Worm (Caenorhabditis elegans) whole organism, young adult: ENCODE measurements around the gene nhr-255.

Experiments
- B0019.2 ChIP-seq: fragments of 200-800 bp; sonication (Bioruptor generic); conservative IDR thresholded peaks from 2 replicates; pipeline ENCODE4 v1.3.6; 2022; ENCODE audit warnings: missing genetic modification reagents, missing genetic modification characterization, missing compliant biosample characterization
- B0035.1 ChIP-seq: sonication (generic microtip); optimal IDR thresholded peaks from 2 replicates; lab custom pipeline; 2016; ENCODE audit warnings: missing genetic modification characterization, mild to moderate bottlenecking, missing compliant biosample characterization, missing genotype, missing genetic modification reagents
- C06A6.2 ChIP-seq: fragments of 200-800 bp; sonication (Bioruptor generic); conservative IDR thresholded peaks from 2 replicates; pipeline ENCODE4 v1.3.6; 2022; ENCODE audit warnings: missing genetic modification characterization, missing compliant biosample characterization
- F10E7.11 ChIP-seq: sonication (generic microtip); optimal IDR thresholded peaks from 2 replicates; lab custom pipeline; 2017; ENCODE audit warnings: mild to moderate bottlenecking, missing genetic modification characterization, moderate library complexity, missing compliant biosample characterization
- F23B12.7 ChIP-seq: sonication (generic microtip); optimal IDR thresholded peaks from 2 replicates; lab custom pipeline; 2017; ENCODE audit warnings: missing genetic modification characterization, mild to moderate bottlenecking, missing compliant biosample characterization, antibody characterized with exemption, moderate library complexity; ENCODE audit not compliant: insufficient read depth
- F49E8.2 ChIP-seq: sonication (generic microtip); optimal IDR thresholded peaks from 3 replicates; lab custom pipeline; 2017; ENCODE audit warnings: missing genetic modification characterization, mild to moderate bottlenecking, missing compliant biosample characterization, antibody characterized with exemption, moderate library complexity; ENCODE audit not compliant: insufficient read depth
- F52B5.7 ChIP-seq: sonication (generic microtip); optimal IDR thresholded peaks from 2 replicates; lab custom pipeline; 2016; ENCODE audit warnings: mild to moderate bottlenecking, missing genetic modification characterization, missing compliant biosample characterization
- F57A8.1 ChIP-seq: fragments of 200-800 bp; sonication (Bioruptor generic); optimal IDR thresholded peaks from 2 replicates; lab custom pipeline; 2018; ENCODE audit warnings: mild to moderate bottlenecking, missing genetic modification characterization, moderate library complexity, missing compliant biosample characterization
- F57C9.4 ChIP-seq: sonication (generic microtip); optimal IDR thresholded peaks from 2 replicates; lab custom pipeline; 2017; ENCODE audit warnings: mild to moderate bottlenecking, missing genetic modification characterization, missing compliant biosample characterization
- K12H6.12 ChIP-seq: fragments of 200-800 bp; sonication (Bioruptor generic); optimal IDR thresholded peaks from 2 replicates; lab custom pipeline; 2018; ENCODE audit warnings: mild to moderate bottlenecking, missing genetic modification characterization, missing compliant biosample characterization
- T07F8.4 ChIP-seq: sonication (generic microtip); optimal IDR thresholded peaks from 2 replicates; lab custom pipeline; 2016; ENCODE audit warnings: mild to moderate bottlenecking, missing genetic modification characterization, moderate library complexity, missing compliant biosample characterization
- Y67H2A.10 ChIP-seq: fragments of 200-800 bp; sonication (Bioruptor generic); conservative IDR thresholded peaks from 2 replicates; pipeline ENCODE4 v1.3.6; 2022; ENCODE audit warnings: missing genetic modification reagents, missing genetic modification characterization, missing compliant biosample characterization
- Y79H2A.3 ChIP-seq: fragments of 200-800 bp; sonication (Bioruptor generic); conservative IDR thresholded peaks from 2 replicates; pipeline ENCODE4 v1.3.6; 2022; ENCODE audit warnings: missing genetic modification reagents, missing genetic modification characterization, missing compliant biosample characterization
- Y95B8A.8 ChIP-seq: fragments of 200-800 bp; sonication (Bioruptor generic); IDR thresholded peaks from 2 replicates; pipeline ENCODE4 v1.3.6; 2022; ENCODE audit warnings: missing genetic modification reagents, missing genetic modification characterization, missing compliant biosample characterization
- akir-1 ChIP-seq: fragments of 200-800 bp; sonication (Bioruptor generic); optimal IDR thresholded peaks from 2 replicates; lab custom pipeline; 2018; ENCODE audit warnings: mild to moderate bottlenecking, missing genetic modification characterization, moderate library complexity, missing compliant biosample characterization
- ama-1 ChIP-seq, 3 experiments: fragments of 150-350 bp in 1 of 3; sonication (generic microtip) in 2 of 3; optimal IDR thresholded peaks; 2 replicates each; lab custom pipeline; 2014 to 2018; ENCODE audit warnings: missing biosample characterization in 2 of 3, missing genetic modification characterization in 2 of 3, missing genetic modification reagents in 2 of 3
- aptf-2 ChIP-seq: fragments of 200-800 bp; sonication (Bioruptor generic); conservative IDR thresholded peaks from 2 replicates; pipeline ENCODE4 v1.3.6; 2022; ENCODE audit warnings: missing genetic modification reagents, missing genetic modification characterization, missing compliant biosample characterization
- atf-7 ChIP-seq: sonication (generic microtip); optimal IDR thresholded peaks from 2 replicates; lab custom pipeline; 2017; ENCODE audit warnings: mild to moderate bottlenecking, missing genetic modification characterization, missing compliant biosample characterization
- athp-1 ChIP-seq: sonication (generic microtip); optimal IDR thresholded peaks from 2 replicates; lab custom pipeline; 2017; ENCODE audit warnings: mild to moderate bottlenecking, missing genetic modification characterization, missing compliant biosample characterization
- bed-2 ChIP-seq: fragments of 200-800 bp; sonication (Bioruptor generic); IDR thresholded peaks from 2 replicates; pipeline ENCODE4 v1.3.6; 2022; ENCODE audit warnings: missing genetic modification reagents, missing genetic modification characterization, missing compliant biosample characterization
- cebp-2 ChIP-seq: fragments of 200-800 bp; sonication (Bioruptor generic); IDR thresholded peaks from 2 replicates; pipeline ENCODE4 v1.3.6; 2022; ENCODE audit warnings: missing genetic modification characterization, missing compliant biosample characterization
- ceh-27 ChIP-seq: fragments of 200-800 bp; sonication (Bioruptor generic); optimal IDR thresholded peaks from 2 replicates; lab custom pipeline; 2018; ENCODE audit warnings: mild to moderate bottlenecking, missing genetic modification characterization, moderate library complexity, missing compliant biosample characterization
- chd-7 ChIP-seq: sonication (generic microtip); optimal IDR thresholded peaks from 2 replicates; lab custom pipeline; 2016; ENCODE audit warnings: mild to moderate bottlenecking, missing genetic modification characterization, moderate library complexity, missing compliant biosample characterization
- dpff-1 ChIP-seq: sonication (generic microtip); optimal IDR thresholded peaks from 2 replicates; lab custom pipeline; 2017; ENCODE audit warnings: mild to moderate bottlenecking, missing genetic modification characterization, missing compliant biosample characterization
- egl-18 ChIP-seq: fragments of 200-800 bp; sonication (Bioruptor generic); IDR thresholded peaks from 2 replicates; pipeline ENCODE4 v1.3.6; 2022; ENCODE audit warnings: missing genetic modification reagents, missing genetic modification characterization, missing compliant biosample characterization
- egl-44 ChIP-seq: fragments of 200-800 bp; sonication (Bioruptor generic); IDR thresholded peaks from 2 replicates; pipeline ENCODE4 v1.3.6; 2022; ENCODE audit warnings: missing genetic modification reagents, missing genetic modification characterization, missing compliant biosample characterization
- fkh-3 ChIP-seq: sonication (generic microtip); optimal IDR thresholded peaks from 2 replicates; lab custom pipeline; 2016; ENCODE audit warnings: mild to moderate bottlenecking, missing genetic modification characterization, missing compliant biosample characterization
- let-607 ChIP-seq, 2 experiments: fragments of 200-800 bp in 1 of 2; sonication (Bioruptor generic) in 1 of 2; sonication (generic microtip) in 1 of 2; optimal IDR thresholded peaks; 2 replicates each; lab custom pipeline; 2016 to 2018; ENCODE audit warnings: mild to moderate bottlenecking in 2 of 2, missing compliant biosample characterization in 2 of 2, missing genetic modification characterization in 2 of 2, moderate library complexity in 2 of 2, missing genotype in 1 of 2
- lin-40 ChIP-seq: sonication (generic microtip); optimal IDR thresholded peaks from 2 replicates; lab custom pipeline; 2016; ENCODE audit warnings: missing genetic modification characterization, mild to moderate bottlenecking, missing compliant biosample characterization, missing genotype, missing genetic modification reagents
- madf-10 ChIP-seq: sonication (generic microtip); optimal IDR thresholded peaks from 2 replicates; lab custom pipeline; 2016; ENCODE audit warnings: mild to moderate bottlenecking, missing genetic modification characterization, missing compliant biosample characterization
- madf-6 ChIP-seq: fragments of 200-800 bp; sonication (Bioruptor generic); IDR thresholded peaks from 2 replicates; pipeline ENCODE4 v1.3.6; 2022; ENCODE audit warnings: missing genetic modification reagents, missing genetic modification characterization, missing compliant biosample characterization
- mes-4 ChIP-seq: sonication (generic microtip); optimal IDR thresholded peaks from 2 replicates; lab custom pipeline; 2016; ENCODE audit warnings: missing genotype, missing genetic modification characterization, missing compliant biosample characterization
- mxl-1 ChIP-seq: sonication (generic microtip); optimal IDR thresholded peaks from 2 replicates; lab custom pipeline; 2016; ENCODE audit warnings: missing genetic modification characterization, missing compliant biosample characterization
- nhr-120 ChIP-seq: fragments of 200-800 bp; sonication (Bioruptor generic); IDR thresholded peaks from 2 replicates; pipeline ENCODE4 v1.3.6; 2022; ENCODE audit warnings: missing genetic modification characterization, missing compliant biosample characterization
- nhr-179 ChIP-seq: sonication (generic microtip); optimal IDR thresholded peaks from 2 replicates; lab custom pipeline; 2016; ENCODE audit warnings: mild to moderate bottlenecking, missing genetic modification characterization, missing compliant biosample characterization
- nhr-90 ChIP-seq: sonication (generic microtip); optimal IDR thresholded peaks from 2 replicates; lab custom pipeline; 2016; ENCODE audit warnings: missing genotype, mild to moderate bottlenecking, missing genetic modification characterization, missing compliant biosample characterization
- pbrm-1 ChIP-seq: fragments of 200-800 bp; sonication (Bioruptor generic); IDR thresholded peaks from 2 replicates; pipeline ENCODE4 v1.3.6; 2022; ENCODE audit warnings: missing genetic modification reagents, missing genetic modification characterization, missing compliant biosample characterization
- pha-4 ChIP-seq: fragments of 150-350 bp; sonication (generic microtip); optimal IDR thresholded peaks from 2 replicates; lab custom pipeline; 2014; ENCODE audit warnings: missing biosample characterization, missing genetic modification reagents, missing genetic modification characterization
- rcor-1 ChIP-seq: fragments of 200-800 bp; sonication (Bioruptor generic); IDR thresholded peaks from 2 replicates; pipeline ENCODE4 v1.3.6; 2022; ENCODE audit warnings: missing genetic modification reagents, missing genetic modification characterization, missing compliant biosample characterization
- snpc-1.1 ChIP-seq: sonication (generic microtip); optimal IDR thresholded peaks from 2 replicates; lab custom pipeline; 2017; ENCODE audit warnings: missing genetic modification characterization, mild to moderate bottlenecking, missing compliant biosample characterization, antibody characterized with exemption, moderate library complexity, missing genotype, missing genetic modification reagents; ENCODE audit not compliant: insufficient read depth
- snpc-1.3 ChIP-seq: sonication (generic microtip); optimal IDR thresholded peaks from 2 replicates; lab custom pipeline; 2017; ENCODE audit warnings: missing genetic modification characterization, mild to moderate bottlenecking, missing compliant biosample characterization, antibody characterized with exemption, moderate library complexity, missing genotype, missing genetic modification reagents; ENCODE audit not compliant: insufficient read depth
- sptf-2 ChIP-seq: fragments of 200-800 bp; sonication (Bioruptor generic); optimal IDR thresholded peaks from 2 replicates; lab custom pipeline; 2018; ENCODE audit warnings: mild to moderate bottlenecking, missing genetic modification characterization, missing compliant biosample characterization
- tbp1 ChIP-seq: fragments of 200-800 bp; sonication (Bioruptor generic); optimal IDR thresholded peaks from 2 replicates; lab custom pipeline; 2018; ENCODE audit warnings: mild to moderate bottlenecking, missing genetic modification characterization, missing compliant biosample characterization
- unc-130 ChIP-seq: sonication (generic microtip); optimal IDR thresholded peaks from 2 replicates; lab custom pipeline; 2016; ENCODE audit warnings: missing genetic modification reagents, missing genetic modification characterization, missing compliant biosample characterization
- ztf-26 ChIP-seq: sonication (generic microtip); optimal IDR thresholded peaks from 2 replicates; lab custom pipeline; 2017; ENCODE audit warnings: missing genetic modification characterization, missing compliant biosample characterization
- ztf-3 ChIP-seq: fragments of 200-800 bp; sonication (Bioruptor generic); optimal IDR thresholded peaks from 2 replicates; lab custom pipeline; 2018; ENCODE audit warnings: mild to moderate bottlenecking, missing genetic modification characterization, missing compliant biosample characterization
- ztf-6 ChIP-seq: fragments of 200-800 bp; sonication (Bioruptor generic); IDR thresholded peaks from 2 replicates; pipeline ENCODE4 v1.3.6; 2022; ENCODE audit warnings: missing genetic modification reagents, missing genetic modification characterization, missing compliant biosample characterization

Gene nhr-255

ce11 chrX:15707366-15707892, 35.0 kb upstream of the nhr-255 start (continued):
- TF ChIP-seq T07F8.4 (tag; lab: Kevin White, UChicago), result no peak
- TF ChIP-seq fkh-3 (tag; lab: Kevin White, UChicago), result no peak
- TF ChIP-seq ceh-27 (GFP tag; lab: Kevin White, UChicago), result peak; percentile 80
- no peak for TF ChIP-seq F57A8.1 (GFP tag; lab: Kevin White, UChicago)
- no peak for TF ChIP-seq snpc-1.3 (tag; lab: Kevin White, UChicago)
- no peak for TF ChIP-seq mxl-1
- TF ChIP-seq dpff-1 (tag; lab: Kevin White, UChicago), result no peak
- TF ChIP-seq Y95B8A.8, result 0 out of 2 replicates have a peak, but pooled peaks have one; percentile 55
- TF ChIP-seq B0035.1 (tag; lab: Kevin White, UChicago), result peak; percentile 8
- peak; percentile 89 for TF ChIP-seq chd-7 (tag; lab: Kevin White, UChicago)
- no peak for TF ChIP-seq egl-18
- TF ChIP-seq sptf-2 (GFP tag; lab: Kevin White, UChicago), result no peak
- no peak for TF ChIP-seq ama-1 (optimal IDR thresholded peaks at IDR 0.05; lab: Kevin White, UChicago)
- TF ChIP-seq ama-1 (GFP tag; optimal IDR thresholded peaks at IDR 0.05; lab: Kevin White, UChicago), result no peak
- peak; percentile 77 for TF ChIP-seq C06A6.2 (GFP tag; lab: Robert Waterston, UW)
- peak in 1 of 2 experiments; percentile 10 for TF ChIP-seq let-607 (tag; optimal IDR thresholded peaks at IDR 0.05; lab: Kevin White, UChicago)
- no peak for TF ChIP-seq Y67H2A.10 (GFP tag; lab: Robert Waterston, UW)
- TF ChIP-seq pha-4 (tag; lab: Kevin White, UChicago), result peak; percentile 42
- no peak for TF ChIP-seq nhr-179 (tag; lab: Kevin White, UChicago)
- no peak for TF ChIP-seq snpc-1.1 (tag; lab: Kevin White, UChicago)
- peak; percentile 93 for TF ChIP-seq K12H6.12
- no peak for TF ChIP-seq mes-4 (tag; lab: Kevin White, UChicago)
- peak; percentile 88 for TF ChIP-seq egl-44 (GFP tag; lab: Robert Waterston, UW)
- TF ChIP-seq rcor-1 (GFP tag; lab: Robert Waterston, UW), result no peak; the same call in 1 of the 2 replicates
- TF ChIP-seq B0019.2, result no peak
- TF ChIP-seq F57C9.4 (tag; lab: Kevin White, UChicago), result no peak
- no peak for TF ChIP-seq athp-1
- 0 out of 2 replicates have a peak, but pooled peaks have one; percentile 30 for TF ChIP-seq pbrm-1 (GFP tag; lab: Robert Waterston, UW)
- TF ChIP-seq F49E8.2 (tag; lab: Kevin White, UChicago), result no peak
- TF ChIP-seq lin-40 (tag; lab: Kevin White, UChicago), result peak; percentile 78
- peak; percentile 73 for TF ChIP-seq madf-10
- no peak for TF ChIP-seq F23B12.7
- TF ChIP-seq nhr-120 (GFP tag; lab: Robert Waterston, UW), result no peak
- TF ChIP-seq ztf-26 (tag; lab: Kevin White, UChicago), result peak; percentile 23
- no peak for TF ChIP-seq bed-2 (GFP tag; lab: Robert Waterston, UW)
- peak; percentile 76; the same call in 1 of the 2 replicates for TF ChIP-seq ztf-6 (GFP tag; lab: Robert Waterston, UW)
- TF ChIP-seq unc-130 (GFP tag; lab: Kevin White, UChicago), result no peak

- TF ChIP-seq nhr-90 (tag; lab: Kevin White, UChicago), result no peak
- TF ChIP-seq B0019.2, result no peak
- TF ChIP-seq cebp-2 (GFP tag; lab: Robert Waterston, UW), result no peak
- no peak for TF ChIP-seq aptf-2 (GFP tag; lab: Robert Waterston, UW)
- TF ChIP-seq ztf-3 (GFP tag; lab: Kevin White, UChicago), result no peak
- no peak for TF ChIP-seq Y79H2A.3 (GFP tag; lab: Robert Waterston, UW)
- TF ChIP-seq F52B5.7 (tag; lab: Kevin White, UChicago), result no peak
- no peak for TF ChIP-seq madf-6 (GFP tag; lab: Robert Waterston, UW)
- no peak for TF ChIP-seq atf-7 (tag; lab: Kevin White, UChicago)
- no peak for TF ChIP-seq madf-10
- TF ChIP-seq ztf-6 (GFP tag; lab: Robert Waterston, UW), result no peak
- no peak for TF ChIP-seq tbp1 (GFP tag; lab: Kevin White, UChicago)
- no peak for TF ChIP-seq akir-1 (GFP tag; lab: Kevin White, UChicago)
- no peak for TF ChIP-seq F10E7.11 (tag; lab: Kevin White, UChicago)
- TF ChIP-seq B0035.1 (tag; lab: Kevin White, UChicago), result no peak
- no peak for TF ChIP-seq unc-130 (GFP tag; lab: Kevin White, UChicago)
- no peak for TF ChIP-seq pbrm-1 (GFP tag; lab: Robert Waterston, UW)
Observed at ce11 chrX:15707913-15708312, 34.5 kb upstream of the nhr-255 start, which contains the start of gene nhr-48. Gene nhr-48 (plus strand): TSS chrX:15708213.
